Fruit fly (Drosophila melanogaster) whole organism, embryonic: ENCODE results near the gene CG10068.
A peak's percentile ranks its signal among the peaks of the same experiment; 100 is the strongest.

Experiments used
- Abd-B ChIP-seq: fragments of 200-800 bp; sonication (Bioruptor generic); optimal IDR thresholded peaks from 2 replicates; lab custom pipeline; 2018; ENCODE audit warnings: missing biosample characterization, mild to moderate bottlenecking, missing genetic modification characterization, moderate library complexity
- Ada2b ChIP-seq: fragments of 200-800 bp; sonication (Bioruptor generic); IDR thresholded peaks from 2 replicates; pipeline ENCODE4 v1.3.6; 2022; ENCODE audit warnings: missing biosample characterization, missing genetic modification characterization
- Atf-2 ChIP-seq: fragments of 200-800 bp; sonication (Bioruptor generic); optimal IDR thresholded peaks from 2 replicates; lab custom pipeline; 2016; ENCODE audit warnings: missing biosample characterization, missing genetic modification characterization
- BEAF-32 ChIP-seq: fragments of 200-800 bp; sonication (Bioruptor generic); optimal IDR thresholded peaks from 3 replicates; lab custom pipeline; 2017; ENCODE audit warnings: missing biosample characterization, missing genetic modification characterization, mild to moderate bottlenecking, moderate library complexity, missing genetic modification reagents
- Blimp-1 ChIP-seq: fragments of 200-800 bp; sonication (Bioruptor generic); optimal IDR thresholded peaks from 3 replicates; lab custom pipeline; 2018; ENCODE audit warnings: missing biosample characterization, missing genetic modification characterization, mild to moderate bottlenecking, moderate library complexity, missing genetic modification reagents
- CG10267 ChIP-seq: fragments of 200-800 bp; sonication (Bioruptor generic); optimal IDR thresholded peaks from 2 replicates; lab custom pipeline; 2018; ENCODE audit warnings: missing biosample characterization, mild to moderate bottlenecking, missing genetic modification characterization, moderate library complexity
- CG10366 ChIP-seq: fragments of 200-800 bp; sonication (Bioruptor generic); IDR thresholded peaks from 2 replicates; pipeline ENCODE4 v1.3.6; 2022; ENCODE audit warnings: missing biosample characterization, missing genetic modification characterization
- CG14710 ChIP-seq: fragments of 200-800 bp; sonication (Bioruptor generic); optimal IDR thresholded peaks from 3 replicates; lab custom pipeline; 2019; ENCODE audit warnings: missing biosample characterization, mild to moderate bottlenecking, missing genetic modification characterization, moderate library complexity
- CG1603 ChIP-seq: fragments of 200-800 bp; sonication (Bioruptor generic); optimal IDR thresholded peaks from 2 replicates; lab custom pipeline; 2019; ENCODE audit warnings: missing biosample characterization, mild to moderate bottlenecking, missing genetic modification characterization, moderate library complexity
- CG1647 ChIP-seq: fragments of 200-800 bp; sonication (Bioruptor generic); optimal IDR thresholded peaks from 3 replicates; lab custom pipeline; 2016; ENCODE audit warnings: missing biosample characterization, missing genetic modification characterization
- CG1832 ChIP-seq: fragments of 200-800 bp; sonication (Bioruptor generic); optimal IDR thresholded peaks from 2 replicates; lab custom pipeline; 2017; ENCODE audit warnings: missing biosample characterization, mild to moderate bottlenecking, missing genetic modification characterization, inconsistent platforms
- CG3726 ChIP-seq: fragments of 200-800 bp; sonication (Bioruptor generic); IDR thresholded peaks from 3 replicates; pipeline ENCODE4, ENCODE4 v1.3.6; 2022; ENCODE audit warnings: missing biosample characterization, missing genetic modification characterization
- CG3847 ChIP-seq: fragments of 200-800 bp; sonication (Bioruptor generic); IDR thresholded peaks from 2 replicates; pipeline ENCODE4 v1.3.6; 2022; ENCODE audit warnings: missing biosample characterization, missing genetic modification characterization
- CG3995 ChIP-seq: fragments of 200-800 bp; sonication (Bioruptor generic); optimal IDR thresholded peaks from 3 replicates; lab custom pipeline; 2016; ENCODE audit warnings: missing biosample characterization, missing genetic modification characterization
- CG4820 ChIP-seq: fragments of 200-800 bp; sonication (Bioruptor generic); optimal IDR thresholded peaks from 3 replicates; lab custom pipeline; 2016; ENCODE audit warnings: missing biosample characterization, missing genetic modification characterization
- CG4854 ChIP-seq: fragments of 200-800 bp; sonication (Bioruptor generic); optimal IDR thresholded peaks from 2 replicates; lab custom pipeline; 2016; ENCODE audit warnings: missing biosample characterization, missing genetic modification characterization, inconsistent platforms
- CG6689 ChIP-seq: fragments of 200-800 bp; sonication (Bioruptor generic); IDR thresholded peaks from 2 replicates; pipeline ENCODE4 v1.3.6; 2022; ENCODE audit warnings: missing biosample characterization, missing genetic modification characterization
- CG6854 ChIP-seq: fragments of 200-800 bp; sonication (Bioruptor generic); optimal IDR thresholded peaks from 3 replicates; lab custom pipeline; 2017; ENCODE audit warnings: missing biosample characterization, mild to moderate bottlenecking, missing genetic modification characterization
- CG7839 ChIP-seq: fragments of 200-800 bp; sonication (Bioruptor generic); optimal IDR thresholded peaks from 3 replicates; lab custom pipeline; 2018; ENCODE audit warnings: missing biosample characterization, mild to moderate bottlenecking, missing genetic modification characterization, moderate library complexity
- CG8290 ChIP-seq, 3 experiments: fragments of 200-800 bp; sonication (Bioruptor generic); optimal IDR thresholded peaks; 2 replicates each; lab custom pipeline; 2016 to 2019; ENCODE audit warnings: missing biosample characterization in 3 of 3, missing genetic modification characterization in 3 of 3, mild to moderate bottlenecking in 2 of 3, moderate library complexity in 1 of 3
- CG8944 ChIP-seq: fragments of 200-800 bp; sonication (Bioruptor generic); optimal IDR thresholded peaks from 3 replicates; lab custom pipeline; 2016; ENCODE audit warnings: missing biosample characterization, missing genetic modification characterization
- Dip2 ChIP-seq: fragments of 200-800 bp; sonication (Bioruptor generic); IDR thresholded peaks from 2 replicates; pipeline ENCODE4 v1.3.6; 2022; ENCODE audit warnings: missing biosample characterization, missing genetic modification characterization
- Dip3 ChIP-seq: fragments of 200-800 bp; sonication (Bioruptor generic); optimal IDR thresholded peaks from 3 replicates; lab custom pipeline; 2016; ENCODE audit warnings: missing biosample characterization, missing genetic modification characterization
- Elba2 ChIP-seq: fragments of 200-800 bp; sonication (Bioruptor generic); optimal IDR thresholded peaks from 3 replicates; lab custom pipeline; 2016; ENCODE audit warnings: missing biosample characterization, missing genetic modification characterization
- Ets97D ChIP-seq: fragments of 200-800 bp; sonication (Bioruptor generic); optimal IDR thresholded peaks from 3 replicates; lab custom pipeline; 2016; ENCODE audit warnings: missing biosample characterization, missing genetic modification characterization
- Hmx ChIP-seq: fragments of 200-800 bp; sonication (Bioruptor generic); optimal IDR thresholded peaks from 2 replicates; lab custom pipeline; 2016; ENCODE audit warnings: missing biosample characterization, missing genetic modification characterization
- Med ChIP-seq: fragments of 200-800 bp; sonication (Bioruptor generic); peaks from one replicate; lab custom pipeline; 2016; ENCODE audit warnings: missing biosample characterization, missing genetic modification characterization, mild to moderate bottlenecking, inconsistent platforms, moderate library complexity
- Oaz ChIP-seq: fragments of 200-800 bp; sonication (Bioruptor generic); IDR thresholded peaks from 2 replicates; pipeline ENCODE4 v1.3.6; 2022; ENCODE audit warnings: missing biosample characterization, missing genetic modification characterization
- Rfx ChIP-seq: fragments of 200-800 bp; sonication (Bioruptor generic); IDR thresholded peaks from 2 replicates; pipeline ENCODE4 v1.3.6; 2022; ENCODE audit warnings: missing biosample characterization, missing genetic modification characterization
- Scr ChIP-seq: fragments of 200-800 bp; sonication (Bioruptor generic); IDR thresholded peaks from 2 replicates; pipeline ENCODE4 v1.3.6; 2022; ENCODE audit warnings: missing biosample characterization, missing genetic modification characterization; ENCODE audit not compliant: partially characterized antibody
- Sox102F ChIP-seq: fragments of 200-800 bp; sonication (Bioruptor generic); optimal IDR thresholded peaks from 2 replicates; lab custom pipeline; 2018; ENCODE audit warnings: missing biosample characterization, mild to moderate bottlenecking, missing genetic modification characterization, moderate library complexity
- bab2 ChIP-seq: fragments of 200-800 bp; sonication (Bioruptor generic); optimal IDR thresholded peaks from 2 replicates; lab custom pipeline; 2016; ENCODE audit warnings: missing biosample characterization, missing genetic modification characterization
- bowl ChIP-seq: fragments of 200-800 bp; sonication (Bioruptor generic); IDR thresholded peaks from 2 replicates; pipeline ENCODE4 v1.3.6; 2022; ENCODE audit warnings: missing biosample characterization, missing genetic modification characterization
- chm ChIP-seq: fragments of 200-800 bp; sonication (Bioruptor generic); IDR thresholded peaks from 2 replicates; pipeline ENCODE4 v1.3.6; 2022; ENCODE audit warnings: missing biosample characterization, missing genetic modification characterization
- corto ChIP-seq: fragments of 200-800 bp; sonication (Bioruptor generic); optimal IDR thresholded peaks from 2 replicates; lab custom pipeline; 2016; ENCODE audit warnings: missing biosample characterization, mild to moderate bottlenecking, missing genetic modification characterization, moderate library complexity
- crp ChIP-seq, 2 experiments: fragments of 200-800 bp; sonication (Bioruptor generic); optimal IDR thresholded peaks; 2 replicates in 1 of 2; 3 replicates in 1 of 2; lab custom pipeline; 2017; ENCODE audit warnings: missing biosample characterization in 2 of 2, missing genetic modification characterization in 2 of 2, mild to moderate bottlenecking in 1 of 2, moderate library complexity in 1 of 2
- fd64A ChIP-seq: fragments of 200-800 bp; sonication (Bioruptor generic); optimal IDR thresholded peaks from 3 replicates; lab custom pipeline; 2018; ENCODE audit warnings: missing biosample characterization, mild to moderate bottlenecking, missing genetic modification characterization
- gcm ChIP-seq: fragments of 200-800 bp; sonication (Bioruptor generic); optimal IDR thresholded peaks from 2 replicates; lab custom pipeline; 2019; ENCODE audit warnings: missing biosample characterization, mild to moderate bottlenecking, missing genetic modification characterization, moderate library complexity
- grn ChIP-seq: fragments of 200-800 bp; sonication (Bioruptor generic); optimal IDR thresholded peaks from 3 replicates; lab custom pipeline; 2017; ENCODE audit warnings: missing biosample characterization, missing genetic modification characterization
- ham ChIP-seq: fragments of 200-800 bp; sonication (Bioruptor generic); IDR thresholded peaks from 2 replicates; pipeline ENCODE4 v1.3.6; 2022; ENCODE audit warnings: missing biosample characterization, missing genetic modification characterization
- jumu ChIP-seq: fragments of 200-800 bp; sonication (Bioruptor generic); optimal IDR thresholded peaks from 3 replicates; lab custom pipeline; 2016; ENCODE audit warnings: missing biosample characterization, missing genetic modification characterization
- org-1 ChIP-seq: fragments of 200-800 bp; sonication (Bioruptor generic); optimal IDR thresholded peaks from 2 replicates; lab custom pipeline; 2017; ENCODE audit warnings: missing biosample characterization, missing genetic modification characterization
- sc ChIP-seq, 3 experiments: fragments of >200 bp in 2 of 3; fragments of 200-800 bp in 1 of 3; sonication (Bioruptor generic) in 1 of 3; optimal IDR thresholded peaks; 2 replicates in 2 of 3; 3 replicates in 1 of 3; lab custom pipeline; 2017; ENCODE audit warnings: mild to moderate bottlenecking in 1 of 3, missing biosample characterization in 1 of 3, missing genetic modification characterization in 1 of 3, missing genetic modification reagents in 1 of 3
- sens ChIP-seq: fragments of 200-800 bp; sonication (Bioruptor generic); peaks from one replicate; lab custom pipeline; 2016; ENCODE audit warnings: missing biosample characterization, missing genetic modification characterization
- stwl ChIP-seq: fragments of 200-800 bp; sonication (Bioruptor generic); optimal IDR thresholded peaks from 3 replicates; lab custom pipeline; 2018; ENCODE audit warnings: missing biosample characterization, mild to moderate bottlenecking, missing genetic modification characterization, moderate library complexity
- trem ChIP-seq: fragments of 200-800 bp; optimal IDR thresholded peaks from 3 replicates; lab custom pipeline; 2019; ENCODE audit warnings: missing biosample characterization, mild to moderate bottlenecking, missing genetic modification characterization, moderate library complexity
- tup ChIP-seq: fragments of 200-800 bp; sonication (Bioruptor generic); optimal IDR thresholded peaks from 2 replicates; lab custom pipeline; 2016; ENCODE audit warnings: missing biosample characterization, mild to moderate bottlenecking, missing genetic modification characterization, moderate library complexity
- unc-4 ChIP-seq: fragments of 200-800 bp; sonication (Bioruptor generic); IDR thresholded peaks from 2 replicates; pipeline ENCODE4 v1.3.6; 2022; ENCODE audit warnings: missing biosample characterization, missing genetic modification characterization; ENCODE audit not compliant: partially characterized antibody
- zfh2 ChIP-seq: fragments of 200-800 bp; sonication (Bioruptor generic); optimal IDR thresholded peaks from 2 replicates; lab custom pipeline; 2016; ENCODE audit warnings: missing biosample characterization, missing genetic modification characterization

CG10068 gene

DNA sequence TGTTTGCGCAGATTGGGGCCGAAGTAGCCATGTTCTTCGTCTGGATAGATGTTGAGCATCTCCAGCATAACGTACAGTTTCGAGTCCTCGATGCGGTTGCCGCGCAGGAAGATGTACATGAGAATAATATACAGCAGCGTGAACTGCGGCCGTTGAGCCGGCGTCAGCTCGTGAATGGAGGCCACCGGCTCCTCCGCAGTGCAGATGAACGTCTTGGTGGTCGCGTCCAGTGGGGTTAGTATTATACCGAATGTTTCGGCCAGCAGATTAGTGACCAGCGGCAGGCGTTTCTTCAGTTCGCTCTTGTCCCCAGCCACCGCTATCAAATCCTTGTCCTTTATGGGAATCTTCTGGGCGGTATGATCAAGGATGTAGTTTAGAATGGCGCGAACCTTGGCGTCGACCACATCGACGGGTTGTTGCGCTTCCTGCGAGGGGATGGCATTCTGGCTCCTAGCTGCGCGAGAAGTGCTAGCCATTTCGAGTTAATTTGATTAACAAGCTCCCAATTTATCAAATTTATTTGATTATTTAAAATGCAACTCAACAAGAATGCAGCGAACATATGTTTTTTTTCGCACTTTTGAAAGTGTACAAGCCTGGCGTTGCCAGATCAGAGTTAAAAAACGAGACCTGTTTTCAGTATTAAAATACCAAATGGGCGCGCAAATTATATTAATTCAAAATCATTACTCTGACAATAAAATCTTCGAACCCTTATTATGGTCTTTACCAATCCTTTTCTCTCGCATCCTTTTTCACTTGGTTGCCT lies 26.9 kb upstream of the CG10068 start, which contains the start of gene MAGE (continued):
- TF ChIP-seq CG4820 (no peak), CG6689 (GFP tag; lab: Robert Waterston, UW) (no peak), Dip2 (GFP tag; lab: Robert Waterston, UW) (no peak), CG1603 (tag; lab: Kevin White, UChicago) (peak; percentile 31), Scr (GFP tag; lab: Robert Waterston, UW) (no peak), stwl (tag; lab: Kevin White, UChicago) (peak; percentile 46), Blimp-1 (GFP tag; lab: Kevin White, UChicago) (no peak), CG7839 (tag; lab: Kevin White, UChicago) (no peak), CG10267 (tag; lab: Kevin White, UChicago) (peak; percentile 54), Sox102F (no peak), ham (GFP tag; lab: Robert Waterston, UW) (no peak), CG14710 (tag; lab: Kevin White, UChicago) (peak; percentile 28), sens (GFP tag; lab: Kevin White, UChicago) (peak; percentile 69), crp (GFP tag; optimal IDR thresholded peaks at IDR 0.05; lab: Kevin White, UChicago) (peak; percentile 11 to 88), gcm (GFP tag; lab: Kevin White, UChicago) (no peak), jumu (GFP tag; lab: Kevin White, UChicago) (no peak), CG8290 (GFP tag; optimal IDR thresholded peaks at IDR 0.05; lab: Kevin White, UChicago) (no peak), CG8290 (tag; optimal IDR thresholded peaks at IDR 0.05; lab: Kevin White, UChicago) (no peak), Oaz (GFP tag; lab: Robert Waterston, UW) (no peak), CG6854 (GFP tag; lab: Kevin White, UChicago) (no peak), sc (optimal IDR thresholded peaks at IDR 0.05; lab: Kevin White, UChicago) (no peak), sc (GFP tag; optimal IDR thresholded peaks at IDR 0.05; lab: Kevin White, UChicago) (no peak), Med (GFP tag; lab: Kevin White, UChicago) (peak; percentile 66), Ada2b (GFP tag; lab: Robert Waterston, UW) (no peak), bowl (GFP tag; lab: Robert Waterston, UW) (no peak), bab2 (GFP tag; lab: Kevin White, UChicago) (no peak), chm (GFP tag; lab: Robert Waterston, UW) (no peak), unc-4 (GFP tag; lab: Robert Waterston, UW) (no peak), Rfx (no peak), Atf-2 (GFP tag; lab: Kevin White, UChicago) (no peak), CG8944 (no peak), CG10366 (no peak), Dip3 (GFP tag; lab: Kevin White, UChicago) (no peak), trem (peak; percentile 83), zfh2 (GFP tag; lab: Kevin White, UChicago) (no peak), CG4854 (no peak), CG1832 (GFP tag; lab: Kevin White, UChicago) (no peak), Abd-B (GFP tag; lab: Kevin White, UChicago) (no peak), fd64A (GFP tag; lab: Kevin White, UChicago) (no peak), tup (GFP tag; lab: Kevin White, UChicago) (no peak), CG3726 (GFP tag; lab: Robert Waterston, UW) (0 out of 3 replicates have a peak, but pooled peaks have one; percentile 27), org-1 (GFP tag; lab: Kevin White, UChicago) (no peak), CG3847 (GFP tag; lab: Robert Waterston, UW) (no peak), BEAF-32 (GFP tag; lab: Kevin White, UChicago) (peak; percentile 12), CG3995 (no peak), Ets97D (GFP tag; lab: Kevin White, UChicago) (no peak), grn (no peak), Hmx (GFP tag; lab: Kevin White, UChicago) (no peak), corto (GFP tag; lab: Kevin White, UChicago) (no peak), CG1647 (GFP tag; lab: Kevin White, UChicago) (no peak), Elba2 (no peak)
